Fruit fly (Drosophila melanogaster) whole organism, prepupa: ENCODE data around the gene CG3630.
A peak's percentile ranks its signal among the peaks of the same experiment; 100 is the strongest.

ENCODE experiments used
- Blimp-1 ChIP-seq: fragments of 200-800 bp; sonication (Bioruptor generic); optimal IDR thresholded peaks from 3 replicates; lab custom pipeline; 2017; ENCODE audit warnings: missing biosample characterization, missing genetic modification characterization, mild to moderate bottlenecking, moderate library complexity, missing genetic modification reagents
- CG10631 ChIP-seq: fragments of 200-800 bp; sonication (Bioruptor generic); optimal IDR thresholded peaks from 2 replicates; lab custom pipeline; 2016; ENCODE audit warnings: missing biosample characterization, missing genetic modification characterization
- CG11762 ChIP-seq: fragments of 200-800 bp; sonication (Bioruptor generic); optimal IDR thresholded peaks from 3 replicates; lab custom pipeline; 2016; ENCODE audit warnings: missing biosample characterization, missing genetic modification characterization; ENCODE audit not compliant: insufficient read depth
- CG11902 ChIP-seq: fragments of 200-800 bp; sonication (Bioruptor generic); optimal IDR thresholded peaks from 3 replicates; lab custom pipeline; 2016; ENCODE audit warnings: missing biosample characterization, missing genetic modification characterization
- CG15336 ChIP-seq: fragments of 200-800 bp; sonication (Bioruptor generic); IDR thresholded peaks from 2 replicates; pipeline ENCODE4 v1.3.6; 2022; ENCODE audit warnings: missing biosample characterization, missing genetic modification characterization
- CG1621 ChIP-seq: fragments of 200-800 bp; sonication (Bioruptor generic); optimal IDR thresholded peaks from 3 replicates; lab custom pipeline; 2018; ENCODE audit warnings: missing biosample characterization, mild to moderate bottlenecking, missing genetic modification characterization
- CG16779 ChIP-seq: fragments of 200-800 bp; sonication (Bioruptor generic); optimal IDR thresholded peaks from 3 replicates; lab custom pipeline; 2017; ENCODE audit warnings: missing biosample characterization, mild to moderate bottlenecking, missing genetic modification characterization
- CG3032 ChIP-seq: fragments of 200-800 bp; optimal IDR thresholded peaks from 2 replicates; lab custom pipeline; 2019; ENCODE audit warnings: missing biosample characterization, mild to moderate bottlenecking, missing genetic modification characterization, moderate library complexity
- CG31627 ChIP-seq: fragments of 200-800 bp; sonication (Bioruptor generic); optimal IDR thresholded peaks from 3 replicates; lab custom pipeline; 2016; ENCODE audit warnings: missing biosample characterization, missing genetic modification characterization
- CG32006 ChIP-seq: fragments of 200-800 bp; sonication (Bioruptor generic); optimal IDR thresholded peaks from 3 replicates; lab custom pipeline; 2017; ENCODE audit warnings: missing biosample characterization, mild to moderate bottlenecking, missing genetic modification characterization
- CG34406 ChIP-seq: fragments of 200-800 bp; sonication (Bioruptor generic); optimal IDR thresholded peaks from 3 replicates; lab custom pipeline; 2016; ENCODE audit warnings: missing biosample characterization, missing genetic modification characterization
- CG3919 ChIP-seq: fragments of 200-800 bp; sonication (Bioruptor generic); optimal IDR thresholded peaks from 3 replicates; lab custom pipeline; 2016; ENCODE audit warnings: missing biosample characterization, missing genetic modification characterization
- CG6163 ChIP-seq: fragments of 200-800 bp; sonication (Bioruptor generic); IDR thresholded peaks from 3 replicates; pipeline ENCODE4 v1.3.6; 2022; ENCODE audit warnings: missing biosample characterization, missing genetic modification characterization
- CG6276 ChIP-seq: fragments of 200-800 bp; sonication (Bioruptor generic); optimal IDR thresholded peaks from 2 replicates; lab custom pipeline; 2017; ENCODE audit warnings: missing biosample characterization, mild to moderate bottlenecking, missing genetic modification characterization
- CG6792 ChIP-seq: fragments of 200-800 bp; sonication (Bioruptor generic); optimal IDR thresholded peaks from 3 replicates; lab custom pipeline; 2016; ENCODE audit warnings: missing biosample characterization, missing genetic modification characterization
- CG6854 ChIP-seq: fragments of 200-800 bp; sonication (Bioruptor generic); optimal IDR thresholded peaks from 2 replicates; lab custom pipeline; 2017; ENCODE audit warnings: missing biosample characterization, mild to moderate bottlenecking, missing genetic modification characterization
- CG7368 ChIP-seq: fragments of 200-800 bp; sonication (Bioruptor generic); optimal IDR thresholded peaks from 3 replicates; lab custom pipeline; 2016; ENCODE audit warnings: missing biosample characterization, missing genetic modification characterization
- CG8119 ChIP-seq: fragments of 200-800 bp; sonication (Bioruptor generic); IDR thresholded peaks from 3 replicates; pipeline ENCODE4 v1.3.6; 2022; ENCODE audit warnings: missing biosample characterization, missing genetic modification characterization
- CG8319 ChIP-seq: fragments of 200-800 bp; sonication (Bioruptor generic); optimal IDR thresholded peaks from 3 replicates; lab custom pipeline; 2016; ENCODE audit warnings: missing biosample characterization, missing genetic modification characterization
- CG8632 ChIP-seq: fragments of 200-800 bp; sonication (Bioruptor generic); optimal IDR thresholded peaks from 3 replicates; lab custom pipeline; 2016; ENCODE audit warnings: missing biosample characterization, missing genetic modification characterization
- CG9139 ChIP-seq: fragments of 200-800 bp; sonication (Bioruptor generic); optimal IDR thresholded peaks from 3 replicates; lab custom pipeline; 2017; ENCODE audit warnings: missing biosample characterization, mild to moderate bottlenecking, missing genetic modification characterization
- Eip75B ChIP-seq: fragments of 200-800 bp; sonication (Bioruptor generic); optimal IDR thresholded peaks from 3 replicates; lab custom pipeline; 2016; ENCODE audit warnings: missing biosample characterization, missing genetic modification characterization
- Eip78C ChIP-seq: fragments of 200-800 bp; sonication (Bioruptor generic); peaks from one replicate; lab custom pipeline; 2016; ENCODE audit warnings: missing biosample characterization, missing genetic modification characterization
- Eip93F ChIP-seq: fragments of 200-800 bp; sonication (Bioruptor generic); optimal IDR thresholded peaks from 2 replicates; lab custom pipeline; 2016; ENCODE audit warnings: missing biosample characterization, mild to moderate bottlenecking, missing genetic modification characterization
- Ets21C ChIP-seq: fragments of 200-800 bp; sonication (Bioruptor generic); optimal IDR thresholded peaks from 3 replicates; lab custom pipeline; 2016; ENCODE audit warnings: missing biosample characterization, missing genetic modification characterization
- Ets96B ChIP-seq: fragments of 200-800 bp; optimal IDR thresholded peaks from 2 replicates; lab custom pipeline; 2019; ENCODE audit warnings: missing biosample characterization, mild to moderate bottlenecking, missing genetic modification characterization, moderate library complexity
- Gug ChIP-seq: fragments of 200-800 bp; sonication (Bioruptor generic); IDR thresholded peaks from 2 replicates; pipeline ENCODE4 v1.3.6; 2022; ENCODE audit warnings: missing biosample characterization, missing genetic modification characterization
- Hr39 ChIP-seq: fragments of 200-800 bp; sonication (Bioruptor generic); optimal IDR thresholded peaks from 2 replicates; lab custom pipeline; 2016; ENCODE audit warnings: missing biosample characterization, missing genetic modification characterization
- Met ChIP-seq: fragments of 200-800 bp; sonication (Bioruptor generic); optimal IDR thresholded peaks from 3 replicates; lab custom pipeline; 2016; ENCODE audit warnings: missing biosample characterization, missing genetic modification characterization
- Smox ChIP-seq: fragments of 200-800 bp; sonication (Bioruptor generic); optimal IDR thresholded peaks from 3 replicates; lab custom pipeline; 2016; ENCODE audit warnings: missing biosample characterization, missing genetic modification characterization
- Sox102F ChIP-seq: fragments of 200-800 bp; sonication (Bioruptor generic); optimal IDR thresholded peaks from 2 replicates; lab custom pipeline; 2016; ENCODE audit warnings: missing biosample characterization, mild to moderate bottlenecking, missing genetic modification characterization
- Sox14 ChIP-seq: fragments of 200-800 bp; sonication (Bioruptor generic); optimal IDR thresholded peaks from 3 replicates; lab custom pipeline; 2016; ENCODE audit warnings: missing biosample characterization, missing genetic modification characterization
- Sox15 ChIP-seq: fragments of 200-800 bp; sonication (Bioruptor generic); optimal IDR thresholded peaks from 3 replicates; lab custom pipeline; 2016; ENCODE audit warnings: missing biosample characterization, missing genetic modification characterization
- achi ChIP-seq: fragments of 200-800 bp; sonication (Bioruptor generic); optimal IDR thresholded peaks from 3 replicates; lab custom pipeline; 2016; ENCODE audit warnings: missing biosample characterization, missing genetic modification characterization
- cyc ChIP-seq: fragments of 200-800 bp; sonication (Bioruptor generic); optimal IDR thresholded peaks from 3 replicates; lab custom pipeline; 2016; ENCODE audit warnings: missing biosample characterization, missing genetic modification characterization
- dsx ChIP-seq: fragments of 200-800 bp; optimal IDR thresholded peaks from 3 replicates; lab custom pipeline; 2019; ENCODE audit warnings: missing biosample characterization, mild to moderate bottlenecking, missing genetic modification characterization, moderate library complexity; ENCODE audit not compliant: poor library complexity, severe bottlenecking
- eg ChIP-seq: fragments of 200-800 bp; sonication (Bioruptor generic); IDR thresholded peaks from 3 replicates; pipeline ENCODE4 v1.3.6; 2022; ENCODE audit warnings: missing biosample characterization, missing genetic modification characterization
- fd85E ChIP-seq: fragments of 200-800 bp; sonication (Bioruptor generic); optimal IDR thresholded peaks from 3 replicates; lab custom pipeline; 2016; ENCODE audit warnings: missing biosample characterization, missing genetic modification characterization
- fkh ChIP-seq: fragments of 200-800 bp; sonication (Bioruptor generic); optimal IDR thresholded peaks from 3 replicates; lab custom pipeline; 2017; ENCODE audit warnings: missing biosample characterization, mild to moderate bottlenecking, missing genetic modification characterization, moderate library complexity
- lz ChIP-seq: fragments of 200-800 bp; sonication (Bioruptor generic); optimal IDR thresholded peaks from 3 replicates; lab custom pipeline; 2016; ENCODE audit warnings: missing biosample characterization, missing genetic modification characterization
- net ChIP-seq: fragments of 200-800 bp; sonication (Bioruptor generic); optimal IDR thresholded peaks from 3 replicates; lab custom pipeline; 2016; ENCODE audit warnings: missing biosample characterization, missing genetic modification characterization
- pdm3 ChIP-seq: fragments of 200-800 bp; sonication (Bioruptor generic); optimal IDR thresholded peaks from 3 replicates; lab custom pipeline; 2016; ENCODE audit warnings: missing biosample characterization, missing genetic modification characterization
- ss ChIP-seq, 2 experiments: fragments of 200-800 bp; sonication (Bioruptor generic); optimal IDR thresholded peaks; 2 replicates in 1 of 2; 3 replicates in 1 of 2; lab custom pipeline; 2017 to 2018; ENCODE audit warnings: mild to moderate bottlenecking in 2 of 2, missing biosample characterization in 2 of 2, missing genetic modification characterization in 2 of 2, moderate library complexity in 1 of 2
- svp ChIP-seq: fragments of 200-800 bp; sonication (Bioruptor generic); peaks from one replicate; lab custom pipeline; 2016; ENCODE audit warnings: missing biosample characterization, missing genetic modification characterization
- topi ChIP-seq: fragments of 200-800 bp; sonication (Bioruptor generic); optimal IDR thresholded peaks from 3 replicates; lab custom pipeline; 2016; ENCODE audit warnings: missing biosample characterization, missing genetic modification characterization
- vri ChIP-seq: fragments of 200-800 bp; sonication (Bioruptor generic); optimal IDR thresholded peaks from 3 replicates; lab custom pipeline; 2016; ENCODE audit warnings: missing biosample characterization, mild to moderate bottlenecking, missing genetic modification characterization

The CG3630 gene

DNA sequence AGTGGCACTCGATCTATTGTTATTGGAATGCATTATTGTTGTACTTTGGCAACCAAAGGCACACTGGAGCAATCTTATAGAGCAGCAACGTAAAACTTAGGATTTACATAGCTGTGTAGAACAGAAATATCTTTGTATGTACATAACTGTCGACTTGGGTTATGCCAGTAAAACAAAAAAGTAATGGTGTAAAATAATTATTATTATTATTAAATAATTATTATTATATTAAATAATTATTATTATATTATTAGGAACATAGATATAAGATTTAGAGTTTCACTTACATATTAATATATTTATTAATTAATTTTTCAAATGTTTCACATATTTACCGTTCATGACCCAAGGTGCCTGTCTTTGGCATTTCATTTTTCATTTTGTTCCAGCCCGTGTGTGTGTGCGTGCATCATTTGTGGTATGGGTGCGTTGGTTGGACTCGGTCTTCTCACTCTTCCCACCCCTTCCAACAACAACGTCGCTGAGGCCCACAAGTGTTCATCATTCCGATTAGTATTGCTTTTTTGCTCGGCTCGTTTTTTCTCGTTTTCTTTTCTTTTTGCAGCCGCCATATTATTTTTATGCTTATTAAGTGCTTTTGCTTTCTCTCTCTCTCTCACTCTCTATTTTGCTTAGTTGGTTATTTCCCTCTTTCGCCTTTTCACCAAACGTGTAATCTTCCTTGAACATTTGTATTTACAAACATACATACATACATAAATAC lies 37.9 kb upstream of the CG3630 start (continued):
- TF ChIP-seq CG3919 (GFP tag; lab: Kevin White, UChicago) (peak; percentile 72), achi (GFP tag; lab: Kevin White, UChicago) (peak; percentile 94), CG7368 (GFP tag; lab: Kevin White, UChicago) (peak; percentile 69), Eip93F (GFP tag; lab: Kevin White, UChicago) (peak; percentile 33), vri (GFP tag; lab: Kevin White, UChicago) (peak; percentile 46), CG6792 (GFP tag; lab: Kevin White, UChicago) (peak; percentile 82), dsx (peak; percentile 80), Eip78C (peak; percentile 94), CG16779 (tag; lab: Kevin White, UChicago) (peak; percentile 84), Gug (GFP tag; lab: Robert Waterston, UW) (peak; percentile 75), Hr39 (GFP tag; lab: Kevin White, UChicago) (peak; percentile 85), Sox102F (GFP tag; lab: Kevin White, UChicago) (peak; percentile 49), CG8319 (GFP tag; lab: Kevin White, UChicago) (peak; percentile 69), CG3032 (peak; percentile 93), Sox14 (GFP tag; lab: Kevin White, UChicago) (peak; percentile 11), CG9139 (peak; percentile 85), Smox (GFP tag; lab: Kevin White, UChicago) (peak; percentile 65), CG10631 (GFP tag; lab: Kevin White, UChicago) (peak; percentile 96), svp (GFP tag; lab: Kevin White, UChicago) (peak; percentile 89), CG11902 (GFP tag; lab: Kevin White, UChicago) (peak; percentile 85), CG1621 (tag; lab: Kevin White, UChicago) (peak; percentile 79), Eip75B (peak; percentile 34), CG31627 (GFP tag; lab: Kevin White, UChicago) (peak; percentile 76), Ets21C (GFP tag; lab: Kevin White, UChicago) (peak; percentile 80), CG8632 (GFP tag; lab: Kevin White, UChicago) (peak; percentile 95), fd85E (GFP tag; lab: Kevin White, UChicago) (peak; percentile 43), cyc (GFP tag; lab: Kevin White, UChicago) (peak; percentile 72), pdm3 (GFP tag; lab: Kevin White, UChicago) (peak; percentile 74), CG6276 (GFP tag; lab: Kevin White, UChicago) (peak; percentile 95)

- TF ChIP-seq Sox15 (GFP tag; lab: Kevin White, UChicago) = no peak
- no peak for TF ChIP-seq lz
- no peak for TF ChIP-seq CG11902 (GFP tag; lab: Kevin White, UChicago)
- no peak for TF ChIP-seq CG32006 (GFP tag; lab: Kevin White, UChicago)
- TF ChIP-seq CG6792 (GFP tag; lab: Kevin White, UChicago) = no peak
- TF ChIP-seq Eip78C = peak; percentile 30
- no peak for TF ChIP-seq Smox (GFP tag; lab: Kevin White, UChicago)
- TF ChIP-seq ss (GFP tag; optimal IDR thresholded peaks at IDR 0.05; lab: Kevin White, UChicago) = peak in 1 of 2 experiments; percentile 2
- no peak for TF ChIP-seq Met (GFP tag; lab: Kevin White, UChicago)
- TF ChIP-seq Blimp-1 (GFP tag; lab: Kevin White, UChicago) = no peak
- no peak for TF ChIP-seq Gug (GFP tag; lab: Robert Waterston, UW)
- TF ChIP-seq dsx = peak; percentile 92
- TF ChIP-seq CG1621 (tag; lab: Kevin White, UChicago) = no peak
- no peak for TF ChIP-seq Ets21C (GFP tag; lab: Kevin White, UChicago)
- TF ChIP-seq CG15336 (GFP tag; lab: Robert Waterston, UW) = no peak
- no peak for TF ChIP-seq CG6854 (GFP tag; lab: Kevin White, UChicago)
- TF ChIP-seq CG16779 (tag; lab: Kevin White, UChicago) = no peak
- no peak for TF ChIP-seq Eip93F (GFP tag; lab: Kevin White, UChicago)
- no peak for TF ChIP-seq cyc (GFP tag; lab: Kevin White, UChicago)
- no peak for TF ChIP-seq topi (GFP tag; lab: Kevin White, UChicago)
- no peak for TF ChIP-seq CG34406 (GFP tag; lab: Kevin White, UChicago)
- TF ChIP-seq achi (GFP tag; lab: Kevin White, UChicago) = no peak
- TF ChIP-seq net (GFP tag; lab: Kevin White, UChicago) = no peak
- peak; percentile 15; the same call in 1 of the 3 replicates for TF ChIP-seq CG6163 (GFP tag; lab: Robert Waterston, UW)
- no peak for TF ChIP-seq Ets96B (tag; lab: Kevin White, UChicago)
- peak; percentile 50; the same call in 1 of the 3 replicates for TF ChIP-seq eg (GFP tag; lab: Robert Waterston, UW)
- TF ChIP-seq CG11762 (GFP tag; lab: Kevin White, UChicago) = no peak
- no peak for TF ChIP-seq CG9139
- 0 out of 3 replicates have a peak, but pooled peaks have one; percentile 13 for TF ChIP-seq CG8119 (GFP tag; lab: Robert Waterston, UW)
- TF ChIP-seq CG7368 (GFP tag; lab: Kevin White, UChicago) = no peak
- no peak for TF ChIP-seq fkh (GFP tag; lab: Kevin White, UChicago)
Measured at dm6 chrX:2125527-2126088, 36.4 kb upstream of the CG3630 start.
